Worm (Caenorhabditis elegans) whole organism, mixed stage, embryonic: ENCODE data around the gene rde-8.

Experiments used
- nhr-76 ChIP-seq: sonication (generic microtip); optimal IDR thresholded peaks from 2 replicates; lab custom pipeline; 2017; ENCODE audit warnings: missing biosample characterization, missing genetic modification characterization
- snpc-4 ChIP-seq: fragments of 150-350 bp; optimal IDR thresholded peaks from 2 replicates; lab custom pipeline; 2014; ENCODE audit warnings: missing biosample characterization, missing genetic modification characterization

DNA sequence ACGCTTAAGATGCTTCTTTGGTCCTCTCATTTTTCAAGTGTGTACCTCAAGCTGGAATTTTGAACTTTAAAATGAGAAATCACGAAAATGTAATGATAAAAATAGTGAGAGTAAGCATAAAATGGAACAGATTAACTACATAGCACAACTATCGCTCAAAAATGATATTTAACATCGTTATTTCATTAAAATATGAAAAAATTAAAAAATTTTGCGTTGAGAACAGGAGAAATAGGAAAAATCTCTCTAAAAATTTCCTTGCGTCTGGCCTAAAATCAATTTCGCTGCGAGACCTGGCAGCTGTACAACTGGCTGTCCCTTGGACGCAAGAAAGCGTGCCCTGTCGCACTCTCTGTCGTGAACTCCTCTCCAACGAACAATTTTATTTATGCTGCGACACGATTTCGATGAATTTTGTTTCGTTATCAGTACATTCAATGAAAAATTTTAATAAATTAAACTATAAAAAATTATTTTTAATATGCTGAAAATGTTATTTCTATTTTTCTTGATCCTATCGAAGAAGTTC, 18.4 kb downstream of the rde-8 start, which contains the start of gene rps-4:
- no peak for TF ChIP-seq snpc-4 (tag; lab: Kevin White, UChicago)
- no peak for TF ChIP-seq nhr-76
